Worm (Caenorhabditis elegans) whole organism, L1 larva: ENCODE results near the gene srt-56.

Experiments
- ceh-82 ChIP-seq, 3 experiments: fragments of 150-350 bp in 1 of 3; sonication (generic microtip) in 2 of 3; optimal IDR thresholded peaks; 2 replicates each; lab custom pipeline; 2014 to 2017; ENCODE audit warnings: missing biosample characterization in 3 of 3, missing genetic modification characterization in 3 of 3
- dpl-1 ChIP-seq, 3 experiments: fragments of 150-350 bp in 2 of 3; sonication (generic microtip) in 1 of 3; optimal IDR thresholded peaks; 2 replicates each; lab custom pipeline; 2014 to 2017; ENCODE audit warnings: missing biosample characterization in 3 of 3, missing genetic modification characterization in 3 of 3, missing genetic modification reagents in 3 of 3
- dsc-1 ChIP-seq: sonication (generic microtip); optimal IDR thresholded peaks from 2 replicates; lab custom pipeline; 2016; ENCODE audit warnings: mild to moderate bottlenecking, missing genetic modification characterization, missing compliant biosample characterization
- egl-27 ChIP-seq, 2 experiments: fragments of 150-350 bp in 1 of 2; sonication (generic microtip); optimal IDR thresholded peaks; 3 replicates each; lab custom pipeline; 2017 to 2018; ENCODE audit warnings: missing biosample characterization in 2 of 2, missing genetic modification characterization in 2 of 2, missing genetic modification reagents in 2 of 2
- fos-1 ChIP-seq: fragments of 150-350 bp; optimal IDR thresholded peaks from 2 replicates; lab custom pipeline; 2014; ENCODE audit warnings: missing biosample characterization, missing genetic modification characterization
- hlh-4 ChIP-seq: sonication (generic microtip); optimal IDR thresholded peaks from 2 replicates; lab custom pipeline; 2016; ENCODE audit warnings: mild to moderate bottlenecking, missing genetic modification characterization, missing compliant biosample characterization
- irx-1 ChIP-seq: sonication (generic microtip); optimal IDR thresholded peaks from 2 replicates; lab custom pipeline; 2016; ENCODE audit warnings: missing genetic modification characterization, missing compliant biosample characterization
- lin-13 ChIP-seq: fragments of 150-350 bp; optimal IDR thresholded peaks from 2 replicates; lab custom pipeline; 2014; ENCODE audit warnings: missing biosample characterization, missing genetic modification reagents, missing genetic modification characterization
- lin-15B ChIP-seq: fragments of 150-350 bp; sonication (generic microtip); optimal IDR thresholded peaks from 3 replicates; lab custom pipeline; 2014; ENCODE audit warnings: missing biosample characterization, missing genetic modification characterization
- lin-39 ChIP-seq: fragments of 150-350 bp; optimal IDR thresholded peaks from 2 replicates; lab custom pipeline; 2014; ENCODE audit warnings: missing biosample characterization, missing genetic modification reagents, missing genetic modification characterization
- mab-9 ChIP-seq: fragments of 200-800 bp; sonication (Bioruptor generic); IDR thresholded peaks from 2 replicates; pipeline ENCODE4 v1.3.6; 2022; ENCODE audit warnings: missing genetic modification reagents, missing genetic modification characterization, missing compliant biosample characterization
- nhr-11 ChIP-seq: fragments of 150-350 bp; optimal IDR thresholded peaks from 2 replicates; lab custom pipeline; 2014; ENCODE audit warnings: missing biosample characterization, missing genetic modification characterization
- nhr-237 ChIP-seq: fragments of 150-350 bp; optimal IDR thresholded peaks from 2 replicates; lab custom pipeline; 2014; ENCODE audit warnings: missing biosample characterization, missing genetic modification characterization
- nhr-28 ChIP-seq: fragments of 150-350 bp; optimal IDR thresholded peaks from 2 replicates; lab custom pipeline; 2014; ENCODE audit warnings: missing biosample characterization, missing genetic modification characterization
- nhr-71 ChIP-seq: sonication (generic microtip); optimal IDR thresholded peaks from 2 replicates; lab custom pipeline; 2016; ENCODE audit warnings: mild to moderate bottlenecking, missing genetic modification characterization, moderate library complexity, missing compliant biosample characterization
- nhr-76 ChIP-seq: sonication (generic microtip); optimal IDR thresholded peaks from 2 replicates; lab custom pipeline; 2017; ENCODE audit warnings: missing biosample characterization, missing genetic modification characterization
- nhr-84 ChIP-seq: sonication (generic microtip); optimal IDR thresholded peaks from 2 replicates; lab custom pipeline; 2017; ENCODE audit warnings: missing biosample characterization, missing genetic modification characterization
- nhr-85 ChIP-seq: sonication (generic microtip); peaks from one replicate; lab custom pipeline; 2016; ENCODE audit warnings: missing genetic modification characterization, inconsistent platforms, missing compliant biosample characterization
- snu-23 ChIP-seq: sonication (generic microtip); optimal IDR thresholded peaks from 2 replicates; lab custom pipeline; 2016; ENCODE audit warnings: missing genetic modification characterization, missing compliant biosample characterization
- swsn-7 ChIP-seq: sonication (generic microtip); optimal IDR thresholded peaks from 2 replicates; lab custom pipeline; 2016; ENCODE audit warnings: missing genetic modification characterization, missing compliant biosample characterization
- unc-130 ChIP-seq: fragments of 150-350 bp; optimal IDR thresholded peaks from 2 replicates; lab custom pipeline; 2017; ENCODE audit warnings: missing biosample characterization, missing genetic modification characterization, inconsistent platforms
- zag-1 ChIP-seq: fragments of 150-350 bp; optimal IDR thresholded peaks from 2 replicates; lab custom pipeline; 2014; ENCODE audit warnings: missing biosample characterization, missing genetic modification characterization

srt-56 gene

ce11 chrV:3080792-3081191, 40.9 kb downstream of the srt-56 start, which contains the start of gene srt-5:
Gene srt-5 (minus strand): TSS chrV:3080892.
- TF ChIP-seq lin-39 (tag; lab: Kevin White, UChicago) (no peak), hlh-4 (no peak), dpl-1 (GFP tag; optimal IDR thresholded peaks at IDR 0.05; lab: Kevin White, UChicago) (no peak), ceh-82 (tag; optimal IDR thresholded peaks at IDR 0.05; lab: Kevin White, UChicago) (no peak), nhr-76 (tag; lab: Kevin White, UChicago) (no peak), lin-15B (tag; lab: Kevin White, UChicago) (no peak), swsn-7 (no peak), lin-13 (GFP tag; lab: Kevin White, UChicago) (no peak), egl-27 (tag; optimal IDR thresholded peaks at IDR 0.05; lab: Kevin White, UChicago) (no peak), unc-130 (tag; lab: Kevin White, UChicago) (no peak), nhr-11 (tag; lab: Kevin White, UChicago) (no peak), dsc-1 (tag; lab: Kevin White, UChicago) (no peak), nhr-28 (no peak), nhr-84 (tag; lab: Kevin White, UChicago) (no peak), nhr-85 (tag; lab: Kevin White, UChicago) (no peak), irx-1 (tag; lab: Kevin White, UChicago) (no peak)

ce11 chrV:3071548-3071947, 50.1 kb downstream of the srt-56 start, which contains the start of gene C50H11.13:
Gene C50H11.13 (minus strand): TSS chrV:3071648.
- TF ChIP-seq mab-9 (GFP tag; lab: Robert Waterston, UW) (no peak), nhr-28 (no peak), nhr-237 (tag; lab: Kevin White, UChicago) (no peak), lin-13 (GFP tag; lab: Kevin White, UChicago) (no peak), snu-23 (GFP tag; lab: Kevin White, UChicago) (no peak), zag-1 (tag; lab: Kevin White, UChicago) (no peak), fos-1 (tag; lab: Kevin White, UChicago) (no peak), nhr-71 (no peak)
- TF ChIP-seq, all 84 proteins: peak for 0
